Fruit fly (Drosophila melanogaster): ENCODE measurements around the gene CG7924.

The CG7924 gene

dm6 chr3L:14241065-14241464 is 7.8 kb downstream of the CG7924 start (continued):
- TF ChIP-seq Lpt (GFP tag; optimal IDR thresholded peaks at IDR 0.05) (peak; percentile 10), pdm3 (GFP tag; optimal IDR thresholded peaks at IDR 0.05) (peak; percentile 39), CG32006 (GFP tag; optimal IDR thresholded peaks at IDR 0.05) (peak; percentile 60), Hr4 (GFP tag; optimal IDR thresholded peaks at IDR 0.05) (peak; percentile 29), vri (GFP tag; optimal IDR thresholded peaks at IDR 0.05) (peak; percentile 10), Ets21C (GFP tag; optimal IDR thresholded peaks at IDR 0.05) (no peak), dsx (GFP tag; optimal IDR thresholded peaks at IDR 0.05; ENCODE audit: poor library complexity, severe bottlenecking) (peak; percentile 26), Sox102F (GFP tag; optimal IDR thresholded peaks at IDR 0.05) (peak; percentile 41), Ets96B (tag; optimal IDR thresholded peaks at IDR 0.05) (peak; percentile 57), CG6163 (GFP tag; IDR thresholded peaks at IDR 0.05) (peak; percentile 55; the same call in 2 of the 3 replicates), Eip75B (GFP tag; optimal IDR thresholded peaks at IDR 0.05) (peak; percentile 40), fd85E (GFP tag; optimal IDR thresholded peaks at IDR 0.05) (no peak), CG3919 (GFP tag; optimal IDR thresholded peaks at IDR 0.05) (peak; percentile 69), CG6808 (GFP tag; optimal IDR thresholded peaks at IDR 0.05) (peak; percentile 51), CG8319 (GFP tag; optimal IDR thresholded peaks at IDR 0.05) (no peak), topi (GFP tag; optimal IDR thresholded peaks at IDR 0.05) (peak; percentile 51)

dm6 chr3L:14253455-14253854 is 20.2 kb downstream of the CG7924 start:
- TF ChIP-seq CG6792 (GFP tag; optimal IDR thresholded peaks at IDR 0.05) (peak; percentile 55), CG11762 (GFP tag; optimal IDR thresholded peaks at IDR 0.05; ENCODE audit: insufficient read depth) (peak; percentile 57), eg (GFP tag; IDR thresholded peaks at IDR 0.05) (peak; percentile 67; the same call in 2 of the 3 replicates), Sox14 (GFP tag; optimal IDR thresholded peaks at IDR 0.05) (peak; percentile 71), Hr38 (GFP tag; optimal IDR thresholded peaks at IDR 0.05) (no peak), CG16779 (tag; optimal IDR thresholded peaks at IDR 0.05) (no peak), fkh (GFP tag; optimal IDR thresholded peaks at IDR 0.05) (no peak), CG32006 (GFP tag; optimal IDR thresholded peaks at IDR 0.05) (peak; percentile 79), CG3919 (GFP tag; optimal IDR thresholded peaks at IDR 0.05) (peak; percentile 80), CG34406 (GFP tag; optimal IDR thresholded peaks at IDR 0.05) (peak; percentile 45), CG6276 (GFP tag; optimal IDR thresholded peaks at IDR 0.05) (peak; percentile 69), CG8119 (GFP tag; IDR thresholded peaks at IDR 0.05) (peak; percentile 84), esn (GFP tag; optimal IDR thresholded peaks at IDR 0.05) (peak; percentile 81), dsx (GFP tag; optimal IDR thresholded peaks at IDR 0.05; ENCODE audit: poor library complexity, severe bottlenecking) (peak; percentile 35), CG11294 (GFP tag; IDR thresholded peaks at IDR 0.05) (peak; percentile 44; the same call in 1 of the 2 replicates), Hr39 (GFP tag; optimal IDR thresholded peaks at IDR 0.05) (peak; percentile 63), CG6854 (GFP tag; optimal IDR thresholded peaks at IDR 0.05) (peak; percentile 72), Smox (GFP tag; optimal IDR thresholded peaks at IDR 0.05) (peak; percentile 72), ss (GFP tag; optimal IDR thresholded peaks at IDR 0.05) (peak; percentile 19 to 36), spab (GFP tag; optimal IDR thresholded peaks at IDR 0.05) (peak; percentile 58), Met (GFP tag; optimal IDR thresholded peaks at IDR 0.05) (peak; percentile 77), pdm3 (GFP tag; optimal IDR thresholded peaks at IDR 0.05) (peak; percentile 63), CG3032 (tag; optimal IDR thresholded peaks at IDR 0.05) (peak; percentile 58), CG31627 (GFP tag; optimal IDR thresholded peaks at IDR 0.05) (peak; percentile 58), cyc (GFP tag; optimal IDR thresholded peaks at IDR 0.05) (peak; percentile 79), CG7368 (GFP tag; optimal IDR thresholded peaks at IDR 0.05) (peak; percentile 50), Blimp-1 (GFP tag; optimal IDR thresholded peaks at IDR 0.05) (peak; percentile 17), svp (GFP tag) (peak; percentile 88), Eip78C (GFP tag) (peak; percentile 90), CG9139 (GFP tag; optimal IDR thresholded peaks at IDR 0.05) (no peak), Gug (GFP tag; IDR thresholded peaks at IDR 0.05) (peak; percentile 52), Ets21C (GFP tag; optimal IDR thresholded peaks at IDR 0.05) (peak; percentile 42), CG10631 (GFP tag; optimal IDR thresholded peaks at IDR 0.05) (peak; percentile 42), CG6163 (GFP tag; IDR thresholded peaks at IDR 0.05) (no peak; the same call in 2 of the 3 replicates), CG10669 (GFP tag; optimal IDR thresholded peaks at IDR 0.05) (peak; percentile 64), fd59A (GFP tag; optimal IDR thresholded peaks at IDR 0.05) (no peak), vri (GFP tag; optimal IDR thresholded peaks at IDR 0.05) (peak; percentile 27), CG6808 (GFP tag; optimal IDR thresholded peaks at IDR 0.05) (peak; percentile 56), CG11902 (GFP tag; optimal IDR thresholded peaks at IDR 0.05) (no peak), CG15336 (GFP tag; IDR thresholded peaks at IDR 0.05) (no peak; the same call in 1 of the 2 replicates), dac (GFP tag; optimal IDR thresholded peaks at IDR 0.05) (peak; percentile 18)
